Fruit fly (Drosophila melanogaster) whole organism, embryonic: ENCODE measurements around the gene CG9747.

Experiments used
- ATbp ChIP-seq: fragments of 200-800 bp; sonication (Bioruptor generic); optimal IDR thresholded peaks from 2 replicates; lab custom pipeline; 2017; ENCODE audit warnings: missing biosample characterization, mild to moderate bottlenecking, missing genetic modification characterization, missing genetic modification reagents
- Adf1 ChIP-seq: fragments of 200-800 bp; sonication (Bioruptor generic); IDR thresholded peaks from 2 replicates; pipeline ENCODE4 v1.3.6; 2022; ENCODE audit warnings: missing biosample characterization, missing genetic modification characterization
- B-H2 ChIP-seq: fragments of 200-800 bp; sonication (Bioruptor generic); optimal IDR thresholded peaks from 2 replicates; lab custom pipeline; 2018; ENCODE audit warnings: missing biosample characterization, mild to moderate bottlenecking, missing genetic modification characterization
- CG11695 ChIP-seq: fragments of 200-800 bp; sonication (Bioruptor generic); IDR thresholded peaks from 3 replicates; pipeline ENCODE4 v1.3.6; 2022; ENCODE audit warnings: missing biosample characterization, missing genetic modification characterization
- CG12219 ChIP-seq: fragments of 200-800 bp; sonication (Bioruptor generic); optimal IDR thresholded peaks from 3 replicates; lab custom pipeline; 2018; ENCODE audit warnings: missing biosample characterization, mild to moderate bottlenecking, missing genetic modification characterization
- CG12236 ChIP-seq: fragments of 200-800 bp; sonication (Bioruptor generic); optimal IDR thresholded peaks from 2 replicates; lab custom pipeline; 2016; ENCODE audit warnings: missing biosample characterization, missing genetic modification characterization
- CG12659 ChIP-seq: fragments of 200-800 bp; sonication (Bioruptor generic); optimal IDR thresholded peaks from 3 replicates; lab custom pipeline; 2017; ENCODE audit warnings: mild to moderate bottlenecking, missing biosample characterization, missing genetic modification reagents, missing genetic modification characterization
- CG12942 ChIP-seq: fragments of 200-800 bp; sonication (Bioruptor generic); optimal IDR thresholded peaks from 3 replicates; lab custom pipeline; 2016; ENCODE audit warnings: missing biosample characterization, missing genetic modification characterization
- CG13296 ChIP-seq: fragments of 200-800 bp; sonication (Bioruptor generic); optimal IDR thresholded peaks from 3 replicates; lab custom pipeline; 2018; ENCODE audit warnings: missing biosample characterization, mild to moderate bottlenecking, missing genetic modification characterization
- CG17186 ChIP-seq: fragments of 200-800 bp; sonication (Bioruptor generic); optimal IDR thresholded peaks from 3 replicates; lab custom pipeline; 2017; ENCODE audit warnings: missing biosample characterization, missing genetic modification reagents, missing genetic modification characterization
- CG17328 ChIP-seq: fragments of 200-800 bp; sonication (Bioruptor generic); IDR thresholded peaks from 2 replicates; pipeline ENCODE4 v1.3.6; 2022; ENCODE audit warnings: missing biosample characterization, missing genetic modification characterization
- CG17612 ChIP-seq: fragments of 200-800 bp; sonication (Bioruptor generic); IDR thresholded peaks from 2 replicates; pipeline ENCODE4 v1.3.6; 2022; ENCODE audit warnings: missing biosample characterization, missing genetic modification characterization
- CG31441 ChIP-seq: fragments of 200-800 bp; sonication (Bioruptor generic); IDR thresholded peaks from 2 replicates; pipeline ENCODE4 v1.3.6; 2022; ENCODE audit warnings: missing biosample characterization, missing genetic modification characterization
- CG3163 ChIP-seq: fragments of 200-800 bp; sonication (Bioruptor generic); optimal IDR thresholded peaks from 3 replicates; lab custom pipeline; 2016; ENCODE audit warnings: missing biosample characterization, missing genetic modification characterization
- CG32767 ChIP-seq: fragments of 200-800 bp; sonication (Bioruptor generic); IDR thresholded peaks from 2 replicates; pipeline ENCODE4 v1.3.6; 2022; ENCODE audit warnings: missing biosample characterization, missing genetic modification characterization
- CG4328 ChIP-seq: fragments of 200-800 bp; sonication (Bioruptor generic); optimal IDR thresholded peaks from 3 replicates; lab custom pipeline; 2017; ENCODE audit warnings: missing biosample characterization, missing genetic modification reagents, missing genetic modification characterization
- CG4730 ChIP-seq: fragments of 200-800 bp; sonication (Bioruptor generic); IDR thresholded peaks from 2 replicates; pipeline ENCODE4 v1.3.6; 2022; ENCODE audit warnings: missing biosample characterization, missing genetic modification characterization
- CG6791 ChIP-seq: fragments of 200-800 bp; sonication (Bioruptor generic); IDR thresholded peaks from 3 replicates; pipeline ENCODE4 v1.3.6; 2022; ENCODE audit warnings: missing biosample characterization, missing genetic modification characterization; ENCODE audit not compliant: partially characterized antibody
- CG8478 ChIP-seq: fragments of >200 bp; optimal IDR thresholded peaks from 2 replicates; lab custom pipeline; 2018
- CG9609 ChIP-seq: fragments of 200-800 bp; sonication (Bioruptor generic); optimal IDR thresholded peaks from 3 replicates; lab custom pipeline; 2016; ENCODE audit warnings: missing biosample characterization, missing genetic modification characterization
- CG9817 ChIP-seq: fragments of 200-800 bp; sonication (Bioruptor generic); optimal IDR thresholded peaks from 2 replicates; lab custom pipeline; 2018; ENCODE audit warnings: missing biosample characterization, mild to moderate bottlenecking, missing genetic modification characterization, moderate library complexity
- CkIIα-i1 ChIP-seq: fragments of 200-800 bp; sonication (Bioruptor generic); IDR thresholded peaks from 2 replicates; pipeline ENCODE4 v1.3.6; 2022; ENCODE audit warnings: missing biosample characterization, missing genetic modification characterization
- CrebB ChIP-seq: fragments of 200-800 bp; sonication (Bioruptor generic); optimal IDR thresholded peaks from 3 replicates; lab custom pipeline; 2018; ENCODE audit warnings: missing biosample characterization, mild to moderate bottlenecking, missing genetic modification characterization
- Deaf1 ChIP-seq: fragments of 200-800 bp; optimal IDR thresholded peaks from 3 replicates; lab custom pipeline; 2019; ENCODE audit warnings: missing biosample characterization, mild to moderate bottlenecking, missing genetic modification characterization, moderate library complexity
- Doc3 ChIP-seq: fragments of 200-800 bp; sonication (Bioruptor generic); IDR thresholded peaks from 3 replicates; pipeline ENCODE4 v1.3.6; 2022; ENCODE audit warnings: missing biosample characterization, missing genetic modification characterization; ENCODE audit not compliant: partially characterized antibody
- Dref ChIP-seq: fragments of 200-800 bp; sonication (Bioruptor generic); IDR thresholded peaks from 2 replicates; pipeline ENCODE4 v1.3.6; 2022; ENCODE audit warnings: missing biosample characterization, missing genetic modification characterization
- Ets65A ChIP-seq: fragments of 200-800 bp; sonication (Bioruptor generic); peaks from one replicate; lab custom pipeline; 2016; ENCODE audit warnings: missing biosample characterization, missing genetic modification characterization
- HLH4C ChIP-seq: fragments of 200-800 bp; sonication (Bioruptor generic); IDR thresholded peaks from 3 replicates; pipeline ENCODE4 v1.3.6; 2022; ENCODE audit warnings: missing biosample characterization, missing genetic modification characterization; ENCODE audit not compliant: partially characterized antibody
- HLHmδ ChIP-seq: fragments of 200-800 bp; sonication (Bioruptor generic); optimal IDR thresholded peaks from 2 replicates; lab custom pipeline; 2018; ENCODE audit warnings: missing biosample characterization, mild to moderate bottlenecking, missing genetic modification characterization, moderate library complexity
- Lhr ChIP-seq: fragments of 200-800 bp; sonication (Bioruptor generic); optimal IDR thresholded peaks from 3 replicates; lab custom pipeline; 2017; ENCODE audit warnings: mild to moderate bottlenecking, missing biosample characterization, missing genetic modification reagents, missing genetic modification characterization
- Side ChIP-seq: fragments of 200-800 bp; sonication (Bioruptor generic); optimal IDR thresholded peaks from 2 replicates; lab custom pipeline; 2016; ENCODE audit warnings: missing biosample characterization, missing genetic modification characterization
- Sry-δ ChIP-seq: fragments of 200-800 bp; sonication (Bioruptor generic); optimal IDR thresholded peaks from 2 replicates; lab custom pipeline; 2016; ENCODE audit warnings: missing biosample characterization, missing genetic modification characterization
- az2 ChIP-seq: fragments of 200-800 bp; sonication (Bioruptor generic); optimal IDR thresholded peaks from 3 replicates; lab custom pipeline; 2016; ENCODE audit warnings: missing biosample characterization, missing genetic modification characterization
- bab2 ChIP-seq: fragments of 200-800 bp; sonication (Bioruptor generic); optimal IDR thresholded peaks from 2 replicates; lab custom pipeline; 2016; ENCODE audit warnings: missing biosample characterization, missing genetic modification characterization
- cwo ChIP-seq: fragments of 200-800 bp; sonication (Bioruptor generic); optimal IDR thresholded peaks from 3 replicates; lab custom pipeline; 2017; ENCODE audit warnings: missing biosample characterization, missing genetic modification characterization, mild to moderate bottlenecking, moderate library complexity, missing genetic modification reagents
- dysf ChIP-seq: fragments of 200-800 bp; sonication (Bioruptor generic); IDR thresholded peaks from 3 replicates; pipeline ENCODE4 v1.3.6; 2022; ENCODE audit warnings: missing biosample characterization, missing genetic modification characterization
- esg ChIP-seq: fragments of 200-800 bp; sonication (Bioruptor generic); conservative IDR thresholded peaks from 2 replicates; pipeline ENCODE4 v1.3.6; 2022; ENCODE audit warnings: missing biosample characterization, missing genetic modification characterization
- mam ChIP-seq: fragments of 200-800 bp; sonication (Bioruptor generic); optimal IDR thresholded peaks from 3 replicates; lab custom pipeline; 2016; ENCODE audit warnings: missing biosample characterization, missing genetic modification characterization
- pzg ChIP-seq: fragments of 200-800 bp; sonication (Bioruptor generic); optimal IDR thresholded peaks from 3 replicates; lab custom pipeline; 2018; ENCODE audit warnings: missing biosample characterization, mild to moderate bottlenecking, missing genetic modification characterization, moderate library complexity
- sens ChIP-seq: fragments of 200-800 bp; sonication (Bioruptor generic); peaks from one replicate; lab custom pipeline; 2016; ENCODE audit warnings: missing biosample characterization, missing genetic modification characterization
- sens-2 ChIP-seq: fragments of 200-800 bp; sonication (Bioruptor generic); IDR thresholded peaks from 2 replicates; pipeline ENCODE4 v1.3.6; 2022; ENCODE audit warnings: missing biosample characterization, missing genetic modification characterization
- sisA ChIP-seq: fragments of 200-800 bp; sonication (Bioruptor generic); IDR thresholded peaks from 2 replicates; pipeline ENCODE4 v1.3.6; 2022; ENCODE audit warnings: missing biosample characterization, missing genetic modification characterization
- slbo ChIP-seq: fragments of 200-800 bp; sonication (Bioruptor generic); IDR thresholded peaks from 2 replicates; pipeline ENCODE4 v1.3.6; 2022; ENCODE audit warnings: missing biosample characterization, missing genetic modification characterization
- stc ChIP-seq: fragments of 200-800 bp; sonication (Bioruptor generic); IDR thresholded peaks from 2 replicates; pipeline ENCODE4 v1.3.6; 2022; ENCODE audit warnings: missing biosample characterization, missing genetic modification characterization
- vfl ChIP-seq: fragments of 200-800 bp; sonication (Bioruptor generic); optimal IDR thresholded peaks from 2 replicates; lab custom pipeline; 2016; ENCODE audit warnings: missing biosample characterization, missing genetic modification characterization
- wek ChIP-seq: fragments of 200-800 bp; sonication (Bioruptor generic); optimal IDR thresholded peaks from 3 replicates; lab custom pipeline; 2018; ENCODE audit warnings: missing biosample characterization, mild to moderate bottlenecking, missing genetic modification characterization, moderate library complexity
- wor ChIP-seq: fragments of 200-800 bp; sonication (Bioruptor generic); IDR thresholded peaks from 2 replicates; pipeline ENCODE4 v1.3.6; 2022; ENCODE audit warnings: missing biosample characterization, missing genetic modification characterization
- zen ChIP-seq: fragments of 200-800 bp; sonication (Bioruptor generic); optimal IDR thresholded peaks from 3 replicates; lab custom pipeline; 2018; ENCODE audit warnings: missing biosample characterization, mild to moderate bottlenecking, missing genetic modification characterization, moderate library complexity
- zfh1 ChIP-seq: fragments of 200-800 bp; sonication (Bioruptor generic); IDR thresholded peaks from 3 replicates; pipeline ENCODE4 v1.3.6; 2022; ENCODE audit warnings: missing biosample characterization, missing genetic modification characterization

The CG9747 gene

DNA sequence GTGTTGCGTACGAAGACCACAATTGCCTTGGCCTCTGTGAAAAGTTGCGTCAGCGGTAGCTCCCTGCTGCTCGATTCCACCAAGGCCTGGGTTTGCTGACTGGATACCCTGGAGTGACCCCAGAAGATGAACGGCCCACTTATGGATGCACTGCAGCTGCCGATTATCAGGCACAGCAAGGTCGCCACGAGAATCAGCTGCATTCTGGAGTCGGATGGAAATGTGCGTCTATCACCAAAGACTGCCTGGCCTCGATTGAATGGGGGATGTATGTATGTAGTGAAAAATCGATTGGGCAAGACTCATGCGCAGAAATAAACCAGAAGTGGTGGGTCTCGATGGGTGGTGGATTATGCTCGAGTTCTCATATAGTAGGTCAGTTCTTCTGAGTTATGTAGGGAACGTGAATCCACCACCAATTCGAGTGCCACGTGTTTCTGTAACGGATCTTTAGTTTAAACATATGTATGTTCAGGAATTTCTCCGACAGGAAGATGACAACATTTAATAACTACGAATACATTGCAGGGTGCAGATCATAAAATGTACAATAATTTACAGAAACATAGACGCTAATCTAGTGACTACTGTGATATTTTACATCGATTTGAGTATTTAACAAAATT is 24.8 kb downstream of the CG9747 start, which contains the start of gene VhaAC45RP (continued):
- peak; percentile 26 for TF ChIP-seq Deaf1 (tag; lab: Kevin White, UChicago)
- no peak for TF ChIP-seq CG4328 (GFP tag; lab: Kevin White, UChicago)
- TF ChIP-seq Doc3 (GFP tag; lab: Robert Waterston, UW): no peak
- peak; percentile 13; the same call in 1 of the 2 replicates for TF ChIP-seq Dref (GFP tag; lab: Robert Waterston, UW)
- peak; percentile 8 for TF ChIP-seq pzg (GFP tag; lab: Kevin White, UChicago)

DNA sequence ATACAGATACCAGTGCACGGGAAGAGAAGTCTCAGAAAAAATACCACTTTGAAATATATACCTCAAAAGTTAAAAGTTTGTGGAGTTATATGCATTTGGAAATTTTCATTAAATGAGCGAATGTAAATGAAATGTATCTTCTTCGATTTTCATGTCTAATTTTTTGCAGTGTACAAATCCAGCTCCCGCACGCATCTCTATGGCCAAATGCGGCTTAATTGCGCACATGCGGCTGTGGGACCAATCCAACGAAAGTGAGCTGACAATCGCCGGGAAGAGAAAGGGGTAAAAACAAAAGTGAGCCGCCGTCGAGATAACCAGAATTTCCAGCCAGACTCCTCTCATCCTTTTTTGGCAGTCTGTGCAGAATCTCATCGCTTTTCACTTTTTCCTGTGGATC is 26.9 kb downstream of the CG9747 start:
- TF ChIP-seq CG8478 (lab: Kevin White, UChicago): no peak
- TF ChIP-seq CG3163 (GFP tag; lab: Kevin White, UChicago): no peak
- TF ChIP-seq HLH4C (GFP tag; lab: Robert Waterston, UW): no peak
- TF ChIP-seq stc (GFP tag; lab: Robert Waterston, UW): peak; percentile 52; the same call in 1 of the 2 replicates
- TF ChIP-seq CG12236 (GFP tag; lab: Kevin White, UChicago): no peak
- no peak for TF ChIP-seq CG9609 (GFP tag; lab: Kevin White, UChicago)
- TF ChIP-seq dysf (GFP tag; lab: Robert Waterston, UW): peak; percentile 61; the same call in 2 of the 3 replicates
- no peak for TF ChIP-seq CG12659
- no peak for TF ChIP-seq sens-2 (GFP tag; lab: Robert Waterston, UW)
- TF ChIP-seq cwo (GFP tag; lab: Kevin White, UChicago): no peak
- TF ChIP-seq CG17186: no peak
- 0 out of 3 replicates have a peak, but pooled peaks have one; percentile 12 for TF ChIP-seq CG11695
- peak; percentile 54; the same call in 2 of the 3 replicates for TF ChIP-seq zfh1 (GFP tag; lab: Robert Waterston, UW)
- peak; percentile 81 for TF ChIP-seq sens (GFP tag; lab: Kevin White, UChicago)
- TF ChIP-seq Adf1 (GFP tag; lab: Robert Waterston, UW): no peak
- TF ChIP-seq CG17612 (GFP tag; lab: Robert Waterston, UW): no peak
- no peak for TF ChIP-seq vfl (GFP tag; lab: Kevin White, UChicago)
- TF ChIP-seq CG6791: no peak
- peak; percentile 19 for TF ChIP-seq CG12219 (GFP tag; lab: Kevin White, UChicago)
- no peak for TF ChIP-seq CkIIα-i1 (GFP tag; lab: Robert Waterston, UW)
- peak; percentile 58 for TF ChIP-seq ATbp (GFP tag; lab: Kevin White, UChicago)
- TF ChIP-seq Ets65A (GFP tag; lab: Kevin White, UChicago): peak; percentile 5
- TF ChIP-seq az2 (GFP tag; lab: Kevin White, UChicago): peak; percentile 35
- TF ChIP-seq esg (GFP tag; lab: Robert Waterston, UW): peak; percentile 45
- no peak for TF ChIP-seq Sry-δ (GFP tag; lab: Kevin White, UChicago)
- TF ChIP-seq CG32767 (GFP tag; lab: Robert Waterston, UW): 0 out of 2 replicates have a peak, but pooled peaks have one; percentile 22
- TF ChIP-seq CG13296 (GFP tag; lab: Kevin White, UChicago): no peak
- peak; percentile 50 for TF ChIP-seq wor
- peak; percentile 5 for TF ChIP-seq mam
- no peak for TF ChIP-seq Lhr (GFP tag; lab: Kevin White, UChicago)
- TF ChIP-seq slbo (GFP tag; lab: Robert Waterston, UW): 0 out of 2 replicates have a peak, but pooled peaks have one; percentile 9
- no peak for TF ChIP-seq CG9817 (tag; lab: Kevin White, UChicago)
- peak; percentile 55; the same call in 1 of the 2 replicates for TF ChIP-seq sisA (GFP tag; lab: Robert Waterston, UW)
- no peak for TF ChIP-seq wek
- no peak for TF ChIP-seq CG12942
- TF ChIP-seq CG4730 (GFP tag; lab: Robert Waterston, UW): no peak
- TF ChIP-seq zen (tag; lab: Kevin White, UChicago): no peak
- peak; percentile 12 for TF ChIP-seq bab2 (GFP tag; lab: Kevin White, UChicago)
- no peak for TF ChIP-seq CrebB (tag; lab: Kevin White, UChicago)
- TF ChIP-seq B-H2: no peak
- TF ChIP-seq Side (GFP tag; lab: Kevin White, UChicago): no peak
- TF ChIP-seq CG31441: peak; percentile 48; the same call in 1 of the 2 replicates
- TF ChIP-seq CG17328 (GFP tag; lab: Robert Waterston, UW): peak; percentile 53
- TF ChIP-seq HLHmδ (GFP tag; lab: Kevin White, UChicago): no peak
